Fruit fly (Drosophila melanogaster) whole organism, adult: ENCODE results near the gene lz.

ENCODE experiments used
- CG11617 ChIP-seq: fragments of 200-800 bp; sonication (Bioruptor generic); optimal IDR thresholded peaks from 2 replicates; lab custom pipeline; 2017; ENCODE audit warnings: mild to moderate bottlenecking, missing biosample characterization, missing genetic modification reagents, missing genetic modification characterization
- CG12768 ChIP-seq: fragments of 200-800 bp; sonication (Bioruptor generic); optimal IDR thresholded peaks from 2 replicates; lab custom pipeline; 2017; ENCODE audit warnings: missing biosample characterization, missing genetic modification characterization, mild to moderate bottlenecking, moderate library complexity, missing genetic modification reagents
- CG33017 ChIP-seq: fragments of 200-800 bp; sonication (Bioruptor generic); optimal IDR thresholded peaks from 2 replicates; lab custom pipeline; 2018; ENCODE audit warnings: missing biosample characterization, mild to moderate bottlenecking, missing genetic modification characterization, moderate library complexity
- CG7101 ChIP-seq: fragments of 200-800 bp; sonication (Bioruptor generic); optimal IDR thresholded peaks from 2 replicates; lab custom pipeline; 2018; ENCODE audit warnings: missing biosample characterization, mild to moderate bottlenecking, missing genetic modification characterization, moderate library complexity
- Crg-1 ChIP-seq: fragments of 200-800 bp; sonication (Bioruptor generic); optimal IDR thresholded peaks from 2 replicates; lab custom pipeline; 2016; ENCODE audit warnings: missing biosample characterization, missing genetic modification characterization
- Mnt ChIP-seq: fragments of 200-800 bp; sonication (Bioruptor generic); optimal IDR thresholded peaks from 2 replicates; lab custom pipeline; 2016; ENCODE audit warnings: missing biosample characterization, mild to moderate bottlenecking, missing genetic modification characterization
- bab1 ChIP-seq: fragments of 200-800 bp; sonication (Bioruptor generic); optimal IDR thresholded peaks from 3 replicates; lab custom pipeline; 2019; ENCODE audit warnings: missing biosample characterization, mild to moderate bottlenecking, missing genetic modification characterization, moderate library complexity
- cic ChIP-seq: fragments of 200-800 bp; sonication (Bioruptor generic); optimal IDR thresholded peaks from 2 replicates; lab custom pipeline; 2017; ENCODE audit warnings: missing biosample characterization, mild to moderate bottlenecking, missing genetic modification characterization, moderate library complexity
- cnc ChIP-seq, 2 experiments: fragments of >200 bp; optimal IDR thresholded peaks; 2 replicates each; lab custom pipeline; 2017
- kay ChIP-seq: fragments of 200-800 bp; sonication (Bioruptor generic); peaks from one replicate; lab custom pipeline; 2016; ENCODE audit warnings: missing biosample characterization, missing genetic modification characterization, borderline replicate concordance
- pad ChIP-seq: fragments of 200-800 bp; sonication (Bioruptor generic); optimal IDR thresholded peaks from 3 replicates; lab custom pipeline; 2017; ENCODE audit warnings: missing biosample characterization, missing genetic modification characterization, mild to moderate bottlenecking, moderate library complexity, missing genetic modification reagents
- toe ChIP-seq: fragments of 200-800 bp; sonication (Bioruptor generic); optimal IDR thresholded peaks from 2 replicates; lab custom pipeline; 2016; ENCODE audit warnings: missing biosample characterization, missing genetic modification characterization

dm6 chrX:9267598-9267997 lies 16.9 kb upstream of the lz start, which contains the start of gene Erk7:
- TF ChIP-seq CG33017 (tag; lab: Kevin White, UChicago) (no peak), Mnt (GFP tag; lab: Kevin White, UChicago) (no peak), kay (GFP tag; lab: Kevin White, UChicago) (no peak), CG7101 (tag; lab: Kevin White, UChicago) (no peak), CG12768 (GFP tag; lab: Kevin White, UChicago) (no peak), pad (GFP tag; lab: Kevin White, UChicago) (no peak), bab1 (GFP tag; lab: Kevin White, UChicago) (no peak), toe (GFP tag; lab: Kevin White, UChicago) (no peak), CG11617 (GFP tag; lab: Kevin White, UChicago) (no peak), Crg-1 (GFP tag; lab: Kevin White, UChicago) (no peak), cnc (optimal IDR thresholded peaks at IDR 0.05; lab: Kevin White, UChicago) (no peak), cic (no peak)
